Fruit fly (Drosophila melanogaster) whole organism, wandering third instar larva: ENCODE data around the gene CG4465.

Experiments
- Dif ChIP-seq: fragments of 200-275, 200-300 bp; sonication (Bioruptor generic); optimal IDR thresholded peaks from 2 replicates; lab custom pipeline; 2018; ENCODE audit warnings: missing biosample characterization, missing genetic modification characterization; ENCODE audit not compliant: partially characterized antibody
- lola ChIP-seq: fragments of >200 bp; optimal IDR thresholded peaks from 2 replicates; lab custom pipeline; 2017; ENCODE audit warnings: missing biosample characterization, missing genetic modification characterization

DNA sequence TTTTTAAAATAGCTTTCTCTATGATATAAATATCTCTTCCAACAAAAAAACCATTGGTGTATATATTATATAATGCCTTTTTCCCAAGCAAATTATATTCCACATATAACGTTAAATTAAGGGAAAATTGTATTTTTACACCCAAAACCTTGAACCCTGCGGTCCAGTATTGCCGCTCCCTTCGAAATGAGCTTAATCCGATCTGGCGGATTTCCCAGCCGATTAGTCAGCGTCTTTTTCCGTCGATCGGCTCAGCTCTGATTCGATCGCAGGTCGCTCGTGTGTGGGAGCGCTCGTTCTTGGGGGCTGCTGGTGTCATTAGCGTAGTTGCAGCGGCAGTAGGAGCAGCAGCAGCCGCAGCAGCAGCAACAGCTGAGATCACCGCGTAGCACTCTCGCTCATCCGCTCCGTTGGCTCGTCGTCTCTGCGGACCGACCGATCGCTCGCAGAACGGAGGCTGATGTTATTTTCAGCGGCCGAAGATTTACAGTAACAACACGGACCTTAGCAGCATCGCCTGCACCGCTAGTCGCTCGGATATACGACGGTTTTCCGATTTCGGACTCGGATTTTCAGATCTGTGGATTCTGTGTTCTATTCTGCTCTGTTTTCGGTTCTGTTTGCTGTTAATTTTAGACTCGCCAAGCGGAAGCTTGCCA lies 27.2 kb downstream of the CG4465 start, which contains the start of gene CG4733:
- TF ChIP-seq lola (GFP tag; lab: Kevin White, UChicago) (no peak), Dif (GFP tag; lab: Kevin White, UChicago) (peak; percentile 32)
